Worm (Caenorhabditis elegans) whole organism, young adult: ENCODE data around the gene lgc-43.

Source experiments
- B0019.2 ChIP-seq: fragments of 200-800 bp; sonication (Bioruptor generic); conservative IDR thresholded peaks from 2 replicates; pipeline ENCODE4 v1.3.6; 2022; ENCODE audit warnings: missing genetic modification reagents, missing genetic modification characterization, missing compliant biosample characterization
- C06A6.2 ChIP-seq: fragments of 200-800 bp; sonication (Bioruptor generic); conservative IDR thresholded peaks from 2 replicates; pipeline ENCODE4 v1.3.6; 2022; ENCODE audit warnings: missing genetic modification characterization, missing compliant biosample characterization
- C17E4.6 ChIP-seq: fragments of 200-800 bp; sonication (Bioruptor generic); IDR thresholded peaks from 2 replicates; pipeline ENCODE4 v1.3.6; 2022; ENCODE audit warnings: missing genetic modification reagents, missing genetic modification characterization, missing compliant biosample characterization
- F10E7.11 ChIP-seq: sonication (generic microtip); optimal IDR thresholded peaks from 2 replicates; lab custom pipeline; 2017; ENCODE audit warnings: mild to moderate bottlenecking, missing genetic modification characterization, moderate library complexity, missing compliant biosample characterization
- F37B4.10 ChIP-seq: fragments of 200-800 bp; sonication (Bioruptor generic); IDR thresholded peaks from 2 replicates; pipeline ENCODE4 v1.3.6; 2022; ENCODE audit warnings: missing genetic modification characterization, missing compliant biosample characterization
- F49E8.2 ChIP-seq: sonication (generic microtip); optimal IDR thresholded peaks from 3 replicates; lab custom pipeline; 2017; ENCODE audit warnings: missing genetic modification characterization, mild to moderate bottlenecking, missing compliant biosample characterization, antibody characterized with exemption, moderate library complexity; ENCODE audit not compliant: insufficient read depth
- Y53F4B.3 ChIP-seq: fragments of 200-800 bp; sonication (Bioruptor generic); IDR thresholded peaks from 2 replicates; pipeline ENCODE4 v1.3.6; 2022; ENCODE audit warnings: missing genetic modification reagents, missing genetic modification characterization, missing compliant biosample characterization
- Y53G8AR.9 ChIP-seq: fragments of 200-800 bp; sonication (Bioruptor generic); conservative IDR thresholded peaks from 2 replicates; pipeline ENCODE4 v1.3.6; 2022; ENCODE audit warnings: missing genetic modification reagents, missing genetic modification characterization, missing compliant biosample characterization
- Y67H2A.10 ChIP-seq: fragments of 200-800 bp; sonication (Bioruptor generic); conservative IDR thresholded peaks from 2 replicates; pipeline ENCODE4 v1.3.6; 2022; ENCODE audit warnings: missing genetic modification reagents, missing genetic modification characterization, missing compliant biosample characterization
- Y95B8A.8 ChIP-seq: fragments of 200-800 bp; sonication (Bioruptor generic); IDR thresholded peaks from 2 replicates; pipeline ENCODE4 v1.3.6; 2022; ENCODE audit warnings: missing genetic modification reagents, missing genetic modification characterization, missing compliant biosample characterization
- ZK185.1 ChIP-seq: sonication (generic microtip); optimal IDR thresholded peaks from 2 replicates; lab custom pipeline; 2016; ENCODE audit warnings: mild to moderate bottlenecking, missing genetic modification characterization, missing compliant biosample characterization; ENCODE audit not compliant: poor library complexity, severe bottlenecking
- atf-7 ChIP-seq: sonication (generic microtip); optimal IDR thresholded peaks from 2 replicates; lab custom pipeline; 2017; ENCODE audit warnings: mild to moderate bottlenecking, missing genetic modification characterization, missing compliant biosample characterization
- athp-1 ChIP-seq: sonication (generic microtip); optimal IDR thresholded peaks from 2 replicates; lab custom pipeline; 2017; ENCODE audit warnings: mild to moderate bottlenecking, missing genetic modification characterization, missing compliant biosample characterization
- attf-3 ChIP-seq: fragments of 200-800 bp; sonication (Bioruptor generic); conservative IDR thresholded peaks from 2 replicates; pipeline ENCODE4 v1.3.6; 2022; ENCODE audit warnings: missing genetic modification reagents, missing genetic modification characterization, missing compliant biosample characterization
- attf-5 ChIP-seq: fragments of 200-800 bp; sonication (Bioruptor generic); optimal IDR thresholded peaks from 2 replicates; lab custom pipeline; 2018; ENCODE audit warnings: mild to moderate bottlenecking, missing genetic modification characterization, missing compliant biosample characterization
- attf-6 ChIP-seq: fragments of 200-800 bp; sonication (Bioruptor generic); IDR thresholded peaks from 2 replicates; pipeline ENCODE4 v1.3.6; 2022; ENCODE audit warnings: missing genetic modification reagents, missing genetic modification characterization, missing compliant biosample characterization
- ceh-40 ChIP-seq: fragments of 200-800 bp; sonication (Bioruptor generic); IDR thresholded peaks from 2 replicates; pipeline ENCODE4 v1.3.6; 2022; ENCODE audit warnings: missing genetic modification characterization, missing compliant biosample characterization
- ceh-58 ChIP-seq: fragments of 200-800 bp; sonication (Bioruptor generic); IDR thresholded peaks from 2 replicates; pipeline ENCODE4 v1.3.6; 2022; ENCODE audit warnings: missing genetic modification characterization, missing compliant biosample characterization
- dpl-1 ChIP-seq: fragments of 150-350 bp; optimal IDR thresholded peaks from 2 replicates; lab custom pipeline; 2014; ENCODE audit warnings: missing biosample characterization, missing genetic modification reagents, missing genetic modification characterization
- gei-17 ChIP-seq: fragments of 200-800 bp; sonication (Bioruptor generic); optimal IDR thresholded peaks from 2 replicates; lab custom pipeline; 2018; ENCODE audit warnings: mild to moderate bottlenecking, missing genetic modification characterization, missing compliant biosample characterization
- hmg-1.2 ChIP-seq: fragments of 200-800 bp; sonication (Bioruptor generic); IDR thresholded peaks from 2 replicates; pipeline ENCODE4 v1.3.6; 2022; ENCODE audit warnings: missing genetic modification reagents, missing genetic modification characterization, missing compliant biosample characterization
- lin-54 ChIP-seq: fragments of 200-800 bp; sonication (Bioruptor generic); optimal IDR thresholded peaks from 2 replicates; lab custom pipeline; 2018; ENCODE audit warnings: mild to moderate bottlenecking, missing genetic modification characterization, missing compliant biosample characterization
- lir-1 ChIP-seq: fragments of 200-800 bp; sonication (Bioruptor generic); conservative IDR thresholded peaks from 2 replicates; pipeline ENCODE4 v1.3.6; 2022; ENCODE audit warnings: missing genetic modification reagents, missing genetic modification characterization, missing compliant biosample characterization
- madf-3 ChIP-seq: fragments of 200-800 bp; sonication (Bioruptor generic); IDR thresholded peaks from 2 replicates; pipeline ENCODE4 v1.3.6; 2022; ENCODE audit warnings: missing genetic modification reagents, missing genetic modification characterization, missing compliant biosample characterization
- madf-6 ChIP-seq: fragments of 200-800 bp; sonication (Bioruptor generic); IDR thresholded peaks from 2 replicates; pipeline ENCODE4 v1.3.6; 2022; ENCODE audit warnings: missing genetic modification reagents, missing genetic modification characterization, missing compliant biosample characterization
- mel-28 ChIP-seq: sonication (generic microtip); optimal IDR thresholded peaks from 2 replicates; lab custom pipeline; 2016; ENCODE audit warnings: borderline replicate concordance, mild to moderate bottlenecking, missing genetic modification characterization, missing compliant biosample characterization
- nfya-1 ChIP-seq: sonication (generic microtip); optimal IDR thresholded peaks from 2 replicates; lab custom pipeline; 2017; ENCODE audit warnings: antibody characterized with exemption, missing compliant biosample characterization, missing genetic modification characterization, borderline replicate concordance; ENCODE audit not compliant: insufficient read depth
- nhr-27 ChIP-seq: fragments of 200-800 bp; sonication (Bioruptor generic); optimal IDR thresholded peaks from 2 replicates; lab custom pipeline; 2018; ENCODE audit warnings: mild to moderate bottlenecking, missing genetic modification characterization, moderate library complexity, missing compliant biosample characterization
- rcor-1 ChIP-seq: fragments of 200-800 bp; sonication (Bioruptor generic); IDR thresholded peaks from 2 replicates; pipeline ENCODE4 v1.3.6; 2022; ENCODE audit warnings: missing genetic modification reagents, missing genetic modification characterization, missing compliant biosample characterization
- repo-1 ChIP-seq: sonication (generic microtip); optimal IDR thresholded peaks from 2 replicates; lab custom pipeline; 2017; ENCODE audit warnings: mild to moderate bottlenecking, missing genetic modification characterization, missing compliant biosample characterization
- sptf-2 ChIP-seq: fragments of 200-800 bp; sonication (Bioruptor generic); optimal IDR thresholded peaks from 2 replicates; lab custom pipeline; 2018; ENCODE audit warnings: mild to moderate bottlenecking, missing genetic modification characterization, missing compliant biosample characterization
- tbp1 ChIP-seq: fragments of 200-800 bp; sonication (Bioruptor generic); optimal IDR thresholded peaks from 2 replicates; lab custom pipeline; 2018; ENCODE audit warnings: mild to moderate bottlenecking, missing genetic modification characterization, missing compliant biosample characterization
- tbx-9 ChIP-seq: sonication (generic microtip); optimal IDR thresholded peaks from 2 replicates; lab custom pipeline; 2016; ENCODE audit warnings: borderline replicate concordance, missing genetic modification characterization, inconsistent platforms, missing compliant biosample characterization
- unc-62 ChIP-seq: fragments of 150-350 bp; optimal IDR thresholded peaks from 2 replicates; lab custom pipeline; 2014; ENCODE audit warnings: missing biosample characterization, missing genetic modification reagents, missing genetic modification characterization
- ztf-25 ChIP-seq: fragments of 200-800 bp; sonication (Bioruptor generic); IDR thresholded peaks from 2 replicates; pipeline ENCODE4 v1.3.6; 2022; ENCODE audit warnings: missing genetic modification reagents, missing genetic modification characterization, missing compliant biosample characterization

The lgc-43 gene

ce11 chrIV:10578367-10578766 is at the start of gene lgc-43:
TSS of gene lgc-43 (plus strand) at chrIV:10578667.
- no peak for TF ChIP-seq C06A6.2
- TF ChIP-seq C17E4.6 (GFP tag; lab: Robert Waterston, UW): no peak
- TF ChIP-seq tbp1: no peak
- TF ChIP-seq attf-6: no peak
- TF ChIP-seq ztf-25: no peak
- TF ChIP-seq B0019.2 (GFP tag; lab: Robert Waterston, UW): no peak
- TF ChIP-seq Y95B8A.8: no peak

DNA sequence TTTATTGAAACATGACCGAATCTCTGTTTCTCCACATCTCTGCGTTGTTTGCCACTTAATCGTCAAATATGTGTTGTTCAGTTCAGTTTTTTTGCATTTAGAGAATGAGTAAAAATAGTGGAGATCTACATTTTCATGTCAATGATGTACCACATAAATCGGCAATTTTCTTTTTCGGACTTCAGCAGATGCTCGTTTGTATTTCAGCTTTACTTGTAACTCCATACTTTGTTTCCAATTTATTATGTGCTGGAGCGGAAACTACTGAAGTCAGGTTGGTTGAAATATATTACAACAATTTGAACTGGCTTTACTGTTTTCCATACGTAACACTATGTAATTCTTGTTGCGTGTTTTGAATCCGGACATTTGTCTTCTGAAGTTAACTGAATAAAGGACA is 47.8 kb upstream of the lgc-43 start, which contains the start of gene T07G12.2:
TSS of gene T07G12.2 (plus strand) at position 62 of the 400 bp plus-strand sequence.
- TF ChIP-seq ZK185.1 (tag; lab: Kevin White, UChicago) (no peak), F49E8.2 (tag; lab: Kevin White, UChicago) (no peak), dpl-1 (GFP tag; lab: Kevin White, UChicago) (no peak), atf-7 (tag; lab: Kevin White, UChicago) (no peak), madf-3 (GFP tag; lab: Robert Waterston, UW) (no peak), ceh-58 (no peak), Y53G8AR.9 (GFP tag; lab: Robert Waterston, UW) (no peak), ceh-40 (no peak), rcor-1 (no peak)

ce11 chrIV:10533639-10534038 is 44.8 kb upstream of the lgc-43 start, which contains the start of gene T07G12.3:
TSS of gene T07G12.3 (plus strand) at chrIV:10533939.
- TF ChIP-seq F37B4.10 (no peak), tbx-9 (tag; lab: Kevin White, UChicago) (no peak), F10E7.11 (no peak), repo-1 (tag; lab: Kevin White, UChicago) (no peak), nhr-27 (no peak), gei-17 (GFP tag; lab: Kevin White, UChicago) (no peak), attf-5 (GFP tag; lab: Kevin White, UChicago) (no peak), lir-1 (no peak)

DNA sequence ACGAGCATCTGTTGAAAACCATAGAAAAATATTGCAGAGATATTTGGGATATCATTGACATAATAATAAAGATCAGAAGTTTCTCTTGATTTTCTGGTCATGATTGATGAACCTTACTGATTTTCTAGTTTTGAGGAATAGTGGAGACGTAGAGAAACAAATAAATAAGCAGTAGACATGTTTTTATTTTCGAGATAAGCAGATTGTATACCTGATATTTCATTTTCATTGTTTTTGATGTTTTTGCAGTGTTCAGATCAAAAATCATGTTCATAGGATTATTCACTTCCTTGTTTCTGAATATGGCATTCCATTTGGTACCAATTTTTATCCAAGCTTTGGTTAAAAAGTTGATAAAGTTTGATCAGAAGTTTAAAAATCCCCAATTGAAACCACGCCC is 39.9 kb upstream of the lgc-43 start, which contains the start of gene T07G12.4:
TSS of gene T07G12.4 (minus strand) at position 101 of the 400 bp plus-strand sequence.
- no peak for TF ChIP-seq atf-7 (tag; lab: Kevin White, UChicago)
- TF ChIP-seq athp-1 (tag; lab: Kevin White, UChicago): no peak
- TF ChIP-seq attf-3: no peak
- no peak for TF ChIP-seq madf-6
- no peak for TF ChIP-seq Y67H2A.10 (GFP tag; lab: Robert Waterston, UW)
- no peak for TF ChIP-seq unc-62 (GFP tag; lab: Kevin White, UChicago)
- TF ChIP-seq hmg-1.2 (GFP tag; lab: Robert Waterston, UW): no peak
- TF ChIP-seq attf-5 (GFP tag; lab: Kevin White, UChicago): no peak
- TF ChIP-seq sptf-2 (GFP tag; lab: Kevin White, UChicago): no peak
- TF ChIP-seq mel-28: no peak
- TF ChIP-seq Y53F4B.3 (GFP tag; lab: Robert Waterston, UW): no peak
- TF ChIP-seq nfya-1: no peak
- no peak for TF ChIP-seq lin-54 (GFP tag; lab: Kevin White, UChicago)
- TF ChIP-seq, all 124 proteins: peak for 0
